Worm (Caenorhabditis elegans) whole organism, L4/young adult: ENCODE measurements around the gene lbp-1.

Experiments used
- W03F9.2 ChIP-seq: fragments of 150-350 bp; optimal IDR thresholded peaks from 2 replicates; lab custom pipeline; 2014; ENCODE audit warnings: missing biosample characterization, missing genetic modification characterization
- him-1 ChIP-seq: sonication (generic microtip); optimal IDR thresholded peaks from 2 replicates; lab custom pipeline; 2016; ENCODE audit warnings: missing genotype, missing genetic modification reagents, missing genetic modification characterization, missing compliant biosample characterization

- TF ChIP-seq him-1 (tag; lab: Kevin White, UChicago) (no peak), W03F9.2 (tag; lab: Kevin White, UChicago) (no peak)
These were observed 15.3 kb upstream of the lbp-1 start, which contains the start of gene irg-7 for ce11 chrX:3243614-3244013.
